Worm (Caenorhabditis elegans) whole organism, L2 larva: Measurements from ENCODE around the gene Y53F4B.23.

ENCODE experiments used
- C34F6.9 ChIP-seq: fragments of 150-350 bp; optimal IDR thresholded peaks from 2 replicates; lab custom pipeline; 2014; ENCODE audit warnings: missing biosample characterization, missing genetic modification characterization
- F13H6.1 ChIP-seq: sonication (generic microtip); optimal IDR thresholded peaks from 2 replicates; lab custom pipeline; 2016; ENCODE audit warnings: missing genetic modification characterization, missing compliant biosample characterization
- R02D3.7 ChIP-seq: fragments of 150-350 bp; optimal IDR thresholded peaks from 2 replicates; lab custom pipeline; 2014; ENCODE audit warnings: missing biosample characterization, missing genetic modification characterization
- ama-1 ChIP-seq: fragments of 150-350 bp; optimal IDR thresholded peaks from 2 replicates; lab custom pipeline; 2018; ENCODE audit warnings: inconsistent platforms
- blmp-1 ChIP-seq: sonication (generic microtip); optimal IDR thresholded peaks from 2 replicates; lab custom pipeline; 2017; ENCODE audit warnings: missing genetic modification characterization, mild to moderate bottlenecking, missing compliant biosample characterization, antibody characterized with exemption, moderate library complexity; ENCODE audit not compliant: insufficient read depth
- ceh-16 ChIP-seq: fragments of 150-350 bp; optimal IDR thresholded peaks from 2 replicates; lab custom pipeline; 2014; ENCODE audit warnings: missing biosample characterization, missing genetic modification characterization
- crh-2 ChIP-seq: sonication (generic microtip); optimal IDR thresholded peaks from 2 replicates; lab custom pipeline; 2017; ENCODE audit warnings: missing biosample characterization, missing genetic modification characterization
- elt-1 ChIP-seq: fragments of 150-350 bp; optimal IDR thresholded peaks from 2 replicates; lab custom pipeline; 2014; ENCODE audit warnings: missing biosample characterization, missing genetic modification characterization
- elt-3 ChIP-seq: sonication (generic microtip); optimal IDR thresholded peaks from 2 replicates; lab custom pipeline; 2017; ENCODE audit warnings: missing biosample characterization, missing genetic modification characterization
- fos-1 ChIP-seq: fragments of 150-350 bp; optimal IDR thresholded peaks from 2 replicates; lab custom pipeline; 2014; ENCODE audit warnings: missing biosample characterization, missing genetic modification characterization
- gmeb-1 ChIP-seq: fragments of 150-350 bp; optimal IDR thresholded peaks from 2 replicates; lab custom pipeline; 2014; ENCODE audit warnings: missing biosample characterization, missing genetic modification characterization
- lin-13 ChIP-seq: fragments of 150-350 bp; optimal IDR thresholded peaks from 2 replicates; lab custom pipeline; 2014; ENCODE audit warnings: missing biosample characterization, missing genetic modification reagents, missing genetic modification characterization
- lin-39 ChIP-seq: fragments of 150-350 bp; optimal IDR thresholded peaks from 2 replicates; lab custom pipeline; 2014; ENCODE audit warnings: missing biosample characterization, missing genetic modification reagents, missing genetic modification characterization
- lsy-2 ChIP-seq, 2 experiments: fragments of 150-350 bp in 1 of 2; sonication (generic microtip) in 1 of 2; optimal IDR thresholded peaks; 2 replicates each; lab custom pipeline; 2014 to 2017; ENCODE audit warnings: missing biosample characterization in 2 of 2, missing genetic modification characterization in 2 of 2
- mab-5 ChIP-seq: fragments of 150-350 bp; optimal IDR thresholded peaks from 2 replicates; lab custom pipeline; 2014; ENCODE audit warnings: missing biosample characterization, missing genetic modification characterization
- mbf-1 ChIP-seq: sonication (generic microtip); optimal IDR thresholded peaks from 2 replicates; lab custom pipeline; 2017; ENCODE audit warnings: missing biosample characterization, missing genetic modification characterization
- mdl-1 ChIP-seq, 2 experiments: fragments of 150-350 bp in 1 of 2; sonication (generic microtip) in 1 of 2; optimal IDR thresholded peaks; 2 replicates each; lab custom pipeline; 2017; ENCODE audit warnings: missing biosample characterization in 2 of 2, missing genetic modification characterization in 2 of 2
- nhr-10 ChIP-seq: sonication (generic microtip); optimal IDR thresholded peaks from 2 replicates; lab custom pipeline; 2017; ENCODE audit warnings: missing biosample characterization, missing genetic modification characterization
- nhr-12 ChIP-seq: fragments of 150-350 bp; optimal IDR thresholded peaks from 2 replicates; lab custom pipeline; 2014; ENCODE audit warnings: missing biosample characterization, missing genetic modification characterization
- nhr-129 ChIP-seq: fragments of 150-350 bp; optimal IDR thresholded peaks from 2 replicates; lab custom pipeline; 2014; ENCODE audit warnings: missing biosample characterization, missing genetic modification characterization
- nhr-21 ChIP-seq: fragments of 150-350 bp; optimal IDR thresholded peaks from 2 replicates; lab custom pipeline; 2014; ENCODE audit warnings: missing biosample characterization, missing genetic modification characterization
- nhr-23 ChIP-seq: fragments of 150-350 bp; optimal IDR thresholded peaks from 2 replicates; lab custom pipeline; 2014; ENCODE audit warnings: missing biosample characterization, missing genetic modification reagents, missing genetic modification characterization
- nhr-25 ChIP-seq: fragments of 150-350 bp; sonication (generic microtip); optimal IDR thresholded peaks from 3 replicates; lab custom pipeline; 2014; ENCODE audit warnings: missing biosample characterization, missing genetic modification characterization
- nhr-77 ChIP-seq: fragments of 150-350 bp; optimal IDR thresholded peaks from 2 replicates; lab custom pipeline; 2014; ENCODE audit warnings: missing biosample characterization, missing genetic modification characterization
- sem-4 ChIP-seq: fragments of 150-350 bp; optimal IDR thresholded peaks from 2 replicates; lab custom pipeline; 2014; ENCODE audit warnings: missing biosample characterization, missing genetic modification reagents, missing genetic modification characterization
- sma-3 ChIP-seq: sonication (generic microtip); optimal IDR thresholded peaks from 2 replicates; lab custom pipeline; 2016; ENCODE audit warnings: missing genetic modification reagents, missing genetic modification characterization, missing compliant biosample characterization
- snpc-4 ChIP-seq: fragments of 150-350 bp; optimal IDR thresholded peaks from 2 replicates; lab custom pipeline; 2014; ENCODE audit warnings: missing biosample characterization, missing genetic modification characterization
- unc-55 ChIP-seq: fragments of 150-350 bp; sonication (generic microtip); optimal IDR thresholded peaks from 3 replicates; lab custom pipeline; 2014; ENCODE audit warnings: missing biosample characterization, missing genetic modification reagents, missing genetic modification characterization
- zag-1 ChIP-seq: fragments of 150-350 bp; optimal IDR thresholded peaks from 2 replicates; lab custom pipeline; 2014; ENCODE audit warnings: missing biosample characterization, missing genetic modification characterization
- ztf-1 ChIP-seq: fragments of 200-800 bp; sonication (Bioruptor generic); conservative IDR thresholded peaks from 2 replicates; pipeline ENCODE4 v1.3.6; 2022; ENCODE audit warnings: missing genetic modification characterization, missing compliant biosample characterization
- ztf-11 ChIP-seq: sonication (generic microtip); optimal IDR thresholded peaks from 2 replicates; lab custom pipeline; 2017; ENCODE audit warnings: missing biosample characterization, missing genetic modification characterization
- ztf-4 ChIP-seq: fragments of 150-350 bp; optimal IDR thresholded peaks from 2 replicates; lab custom pipeline; 2014; ENCODE audit warnings: missing biosample characterization, missing genetic modification characterization

Y53F4B.23 gene

ce11 chrII:15089086-15089895 lies 35.0 kb upstream of the Y53F4B.23 start:
- TF ChIP-seq mab-5 (tag; lab: Kevin White, UChicago) (peak; percentile 15), gmeb-1 (tag; lab: Kevin White, UChicago) (peak; percentile 94), lsy-2 (tag; optimal IDR thresholded peaks at IDR 0.05; lab: Kevin White, UChicago) (peak; percentile 62 to 78), unc-55 (GFP tag; lab: Kevin White, UChicago) (peak; percentile 60), nhr-25 (tag; lab: Kevin White, UChicago) (peak; percentile 14), sma-3 (GFP tag; lab: Kevin White, UChicago) (peak; percentile 76), C34F6.9 (peak; percentile 27), crh-2 (tag; lab: Kevin White, UChicago) (peak; percentile 32), F13H6.1 (tag; lab: Kevin White, UChicago) (peak; percentile 61), ztf-11 (tag; lab: Kevin White, UChicago) (no peak), nhr-77 (tag; lab: Kevin White, UChicago) (no peak), snpc-4 (tag; lab: Kevin White, UChicago) (peak; percentile 9), sem-4 (no peak), ztf-4 (tag; lab: Kevin White, UChicago) (no peak), lin-13 (GFP tag; lab: Kevin White, UChicago) (peak; percentile 53), ama-1 (lab: Kevin White, UChicago) (no peak), fos-1 (tag; lab: Kevin White, UChicago) (no peak), nhr-21 (no peak)
- TF ChIP-seq, all 48 proteins: peak for 11

- TF ChIP-seq ama-1 (lab: Kevin White, UChicago) (no peak), nhr-12 (tag; lab: Kevin White, UChicago) (no peak), lin-39 (tag; lab: Kevin White, UChicago) (no peak)
Measured at ce11 chrII:15089896-15090230, 34.4 kb upstream of the Y53F4B.23 start, which contains the start of gene Y53F4B.21. TSS of gene Y53F4B.21 (plus strand) at chrII:15090180.

- TF ChIP-seq nhr-23 (tag; lab: Kevin White, UChicago) (no peak), nhr-77 (tag; lab: Kevin White, UChicago) (no peak), elt-1 (tag; lab: Kevin White, UChicago) (no peak), ztf-11 (tag; lab: Kevin White, UChicago) (no peak), lin-13 (GFP tag; lab: Kevin White, UChicago) (no peak), ceh-16 (no peak), zag-1 (no peak), mbf-1 (tag; lab: Kevin White, UChicago) (no peak), mdl-1 (tag; optimal IDR thresholded peaks at IDR 0.05; lab: Kevin White, UChicago) (no peak), lsy-2 (tag; optimal IDR thresholded peaks at IDR 0.05; lab: Kevin White, UChicago) (no peak), blmp-1 (no peak)
Measured at ce11 chrII:15107184-15107583, 17.1 kb upstream of the Y53F4B.23 start.

ce11 chrII:15109844-15110243 lies 14.5 kb upstream of the Y53F4B.23 start, which contains the start of gene Y53F4B.39:
TSS of gene Y53F4B.39 (plus strand) at chrII:15110144.
- TF ChIP-seq ztf-4 (tag; lab: Kevin White, UChicago) (no peak), ztf-1 (GFP tag; lab: Robert Waterston, UW) (no peak), ztf-11 (tag; lab: Kevin White, UChicago) (no peak), R02D3.7 (tag; lab: Kevin White, UChicago) (no peak), nhr-10 (no peak), blmp-1 (no peak), sma-3 (GFP tag; lab: Kevin White, UChicago) (no peak), elt-3 (no peak), nhr-12 (tag; lab: Kevin White, UChicago) (no peak), nhr-25 (tag; lab: Kevin White, UChicago) (no peak), fos-1 (tag; lab: Kevin White, UChicago) (no peak), crh-2 (tag; lab: Kevin White, UChicago) (no peak), mdl-1 (tag; optimal IDR thresholded peaks at IDR 0.05; lab: Kevin White, UChicago) (no peak)
- TF ChIP-seq, all 48 proteins: peak for 0

- peak; percentile 22 for TF ChIP-seq nhr-129 (tag; lab: Kevin White, UChicago)
- no peak for TF ChIP-seq lin-13 (GFP tag; lab: Kevin White, UChicago)
- peak; percentile 37 for TF ChIP-seq blmp-1
- TF ChIP-seq crh-2 (tag; lab: Kevin White, UChicago): peak; percentile 53
- peak; percentile 4 for TF ChIP-seq gmeb-1 (tag; lab: Kevin White, UChicago)
- TF ChIP-seq lsy-2 (tag; optimal IDR thresholded peaks at IDR 0.05; lab: Kevin White, UChicago): no peak
- peak; percentile 65 for TF ChIP-seq fos-1 (tag; lab: Kevin White, UChicago)
Measured at ce11 chrII:15111352-15111751, 13.0 kb upstream of the Y53F4B.23 start.
